Worm (Caenorhabditis elegans) whole organism, midembryonic: ENCODE results near the gene K08F4.12.

Experiments
- T22C8.4 ChIP-seq: fragments of 200-800 bp; sonication (Bioruptor generic); IDR thresholded peaks from 2 replicates; pipeline ENCODE4 v1.3.6; 2022; ENCODE audit warnings: missing genetic modification characterization, missing compliant biosample characterization
- flt-1 ChIP-seq: fragments of 200-800 bp; sonication (Bioruptor generic); IDR thresholded peaks from 2 replicates; pipeline ENCODE4 v1.3.6; 2022; ENCODE audit warnings: missing genetic modification characterization, missing compliant biosample characterization

DNA sequence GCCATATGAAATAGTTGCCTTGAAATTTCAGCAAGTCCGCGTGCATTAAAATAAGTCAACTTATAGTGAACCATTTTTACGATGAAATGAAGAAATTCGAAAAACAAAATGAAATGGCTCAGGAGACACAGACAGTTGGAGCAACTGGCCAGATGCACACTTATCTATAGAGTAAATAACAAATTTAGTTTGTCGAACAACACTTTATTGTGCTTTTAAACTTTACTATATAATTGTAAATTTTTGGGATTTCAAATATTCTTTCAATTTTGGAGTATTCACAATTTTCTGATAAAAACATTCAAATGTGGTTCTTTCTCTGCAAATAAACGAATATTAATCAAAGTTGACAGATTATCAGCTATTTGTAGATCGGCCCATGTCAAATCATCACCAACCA lies 2.2 kb downstream of the K08F4.12 start, which contains the start of gene gst-3:
- TF ChIP-seq T22C8.4 (GFP tag; lab: Robert Waterston, UW) (no peak), flt-1 (no peak)
